Fruit fly (Drosophila melanogaster) Kc167 (cell line): ENCODE measurements around the gene Dscam4.

ENCODE experiments used
- Myc ChIP-seq: fragments of >200 bp; optimal IDR thresholded peaks from 2 replicates; lab custom pipeline; 2017; ENCODE audit warnings: missing external identifiers
- h ChIP-seq: fragments of >200 bp; optimal IDR thresholded peaks from 3 replicates; lab custom pipeline; 2018; ENCODE audit warnings: missing external identifiers
- ttk ChIP-seq: sonication (Bioruptor generic); optimal IDR thresholded peaks from 2 replicates; lab custom pipeline; 2017; ENCODE audit warnings: missing external identifiers

DNA sequence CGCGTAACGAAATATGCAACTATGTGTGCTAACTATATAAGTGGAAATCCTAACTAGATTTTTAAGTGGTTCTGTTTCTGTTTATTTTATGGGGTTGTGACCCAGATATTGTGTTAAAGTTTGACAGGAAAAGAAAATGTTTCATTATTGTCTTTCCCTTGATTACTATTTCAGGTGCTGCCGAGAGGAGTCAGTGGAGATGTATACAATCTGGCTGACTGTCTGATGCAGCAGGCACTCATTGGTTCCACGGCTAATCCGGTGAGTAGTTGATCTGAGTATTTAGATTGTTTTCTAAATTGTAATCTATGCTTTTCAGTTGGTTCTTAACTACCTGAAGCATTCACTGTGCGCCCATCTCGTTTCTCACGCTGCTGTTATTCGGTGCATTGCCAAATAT lies 45.4 kb upstream of the Dscam4 start, which contains the start of gene CG7387:
- no peak for TF ChIP-seq ttk (lab: Kevin White, UChicago)
- no peak for TF ChIP-seq h (lab: Kevin White, UChicago)
- no peak for TF ChIP-seq Myc (lab: Kevin White, UChicago)
